Worm (Caenorhabditis elegans) whole organism, L4/young adult: ENCODE data around the gene F35D2.2.

ENCODE experiments used
- W03F9.2 ChIP-seq: fragments of 150-350 bp; optimal IDR thresholded peaks from 2 replicates; lab custom pipeline; 2014; ENCODE audit warnings: missing biosample characterization, missing genetic modification characterization
- dao-5 ChIP-seq: sonication (generic microtip); optimal IDR thresholded peaks from 2 replicates; lab custom pipeline; 2016; ENCODE audit warnings: missing genotype, missing genetic modification characterization, moderate library complexity, missing compliant biosample characterization
- him-1 ChIP-seq: sonication (generic microtip); optimal IDR thresholded peaks from 2 replicates; lab custom pipeline; 2016; ENCODE audit warnings: missing genotype, missing genetic modification reagents, missing genetic modification characterization, missing compliant biosample characterization

F35D2.2 gene

DNA sequence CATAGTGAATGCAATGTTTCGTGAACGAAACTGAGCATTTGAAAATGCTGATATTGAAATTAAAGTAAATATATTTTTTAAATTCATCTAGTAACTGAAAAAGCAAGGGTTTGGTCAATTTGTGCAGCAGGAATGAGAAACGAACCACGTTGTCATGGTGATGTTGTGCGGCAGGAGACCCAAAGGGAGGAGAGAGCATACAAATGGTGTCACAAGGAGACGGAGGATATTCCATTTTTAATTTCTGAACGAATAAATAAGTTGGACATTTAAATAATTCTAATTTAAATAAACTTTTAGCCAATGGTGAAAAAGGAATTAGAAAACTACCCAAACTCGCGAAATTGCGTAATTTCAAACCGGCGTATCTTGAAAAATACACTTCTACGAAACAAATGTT is 9.3 kb downstream of the F35D2.2 start, which contains the start of gene mks-3:
Gene mks-3, minus strand, starts transcription at position 101 of the 400 bp plus-strand sequence.
- no peak for TF ChIP-seq dao-5 (tag; lab: Kevin White, UChicago)
- TF ChIP-seq W03F9.2 (tag; lab: Kevin White, UChicago): no peak
- TF ChIP-seq him-1 (tag; lab: Kevin White, UChicago): no peak

DNA sequence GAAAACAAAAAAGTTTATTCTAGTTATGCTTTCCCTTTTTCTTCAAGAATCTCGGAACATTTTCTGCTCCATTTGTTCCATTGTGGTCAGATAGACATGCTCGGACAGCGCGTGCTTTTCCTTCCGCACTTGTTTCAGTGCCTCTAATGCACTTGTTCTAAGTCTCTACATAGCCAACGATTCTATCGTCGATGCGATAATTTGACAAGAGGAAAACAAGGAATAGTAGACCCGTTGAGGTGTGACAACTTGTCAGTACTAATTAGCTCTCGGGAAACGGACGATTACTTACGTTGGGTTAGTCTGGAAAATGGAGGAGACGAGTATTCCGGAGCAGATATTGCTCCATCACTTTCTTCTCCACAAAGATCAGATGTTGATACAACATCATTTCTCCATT is 14.1 kb downstream of the F35D2.2 start:
- no peak for TF ChIP-seq him-1 (tag; lab: Kevin White, UChicago)
- TF ChIP-seq W03F9.2 (tag; lab: Kevin White, UChicago): no peak
- TF ChIP-seq dao-5 (tag; lab: Kevin White, UChicago): no peak

DNA sequence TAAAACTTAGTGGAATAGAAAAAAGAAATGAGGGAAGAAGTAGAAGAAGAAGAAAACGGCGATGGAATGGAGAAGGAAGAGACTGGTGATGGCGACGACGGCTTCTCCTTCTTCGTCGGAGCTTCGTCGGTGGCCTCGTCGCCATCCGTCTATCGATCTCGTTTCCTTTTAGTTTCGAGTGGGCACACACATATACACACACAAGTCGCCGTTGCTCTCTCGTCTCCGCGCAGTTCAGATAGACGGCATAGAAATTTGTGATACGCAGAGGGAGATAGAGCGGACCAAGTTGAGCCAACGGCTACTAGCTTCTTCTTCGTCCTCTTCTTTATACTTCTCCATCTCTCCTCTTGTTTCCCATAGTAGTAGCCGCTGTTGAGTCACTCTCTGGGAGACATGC is 19.0 kb downstream of the F35D2.2 start:
- TF ChIP-seq dao-5 (tag; lab: Kevin White, UChicago) (no peak), W03F9.2 (tag; lab: Kevin White, UChicago) (no peak), him-1 (tag; lab: Kevin White, UChicago) (peak; percentile 21)

DNA sequence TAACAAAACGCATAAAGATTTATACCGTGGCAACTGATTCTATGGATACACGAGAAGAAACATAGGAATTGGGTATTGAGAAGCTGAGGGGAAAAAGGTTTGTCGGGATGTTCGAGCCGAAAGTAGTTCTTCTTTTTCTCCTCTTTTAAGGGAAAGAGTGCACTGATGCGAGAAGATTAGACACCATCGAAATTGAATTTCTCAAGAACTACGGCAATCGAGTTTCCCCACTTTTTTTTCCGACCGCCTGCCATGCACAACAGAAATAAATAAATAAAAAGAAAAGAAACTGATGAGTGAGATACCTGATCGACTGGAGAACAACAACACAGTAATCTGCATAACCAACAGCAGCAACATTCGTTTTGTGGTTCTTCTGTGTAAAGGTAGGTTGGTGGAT is 20.0 kb downstream of the F35D2.2 start:
- no peak for TF ChIP-seq dao-5 (tag; lab: Kevin White, UChicago)
- TF ChIP-seq W03F9.2 (tag; lab: Kevin White, UChicago): no peak
- TF ChIP-seq him-1 (tag; lab: Kevin White, UChicago): no peak

DNA sequence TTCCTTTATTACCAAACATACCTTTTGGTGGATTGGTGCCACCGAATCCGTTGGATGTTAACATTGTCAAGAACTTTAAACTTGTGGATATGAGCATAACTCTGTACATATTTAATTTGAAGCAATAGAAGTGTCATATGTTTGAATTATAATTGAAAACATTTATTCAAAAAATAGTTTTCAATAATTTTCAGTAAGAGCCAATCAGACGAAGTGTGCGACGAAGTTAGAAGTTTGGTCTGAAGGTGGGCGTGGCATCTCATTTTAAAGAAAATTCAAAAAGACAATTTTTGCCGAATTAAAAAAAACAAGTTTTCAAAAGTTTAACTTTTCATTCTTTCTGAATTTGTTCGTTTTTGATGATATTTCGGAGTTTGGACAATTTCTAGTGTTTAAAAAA is 20.6 kb downstream of the F35D2.2 start, which contains the start of gene syd-1:
Gene syd-1, minus strand, starts transcription at position 101 of the 400 bp plus-strand sequence.
- no peak for TF ChIP-seq dao-5 (tag; lab: Kevin White, UChicago)
- no peak for TF ChIP-seq him-1 (tag; lab: Kevin White, UChicago)
- no peak for TF ChIP-seq W03F9.2 (tag; lab: Kevin White, UChicago)

DNA sequence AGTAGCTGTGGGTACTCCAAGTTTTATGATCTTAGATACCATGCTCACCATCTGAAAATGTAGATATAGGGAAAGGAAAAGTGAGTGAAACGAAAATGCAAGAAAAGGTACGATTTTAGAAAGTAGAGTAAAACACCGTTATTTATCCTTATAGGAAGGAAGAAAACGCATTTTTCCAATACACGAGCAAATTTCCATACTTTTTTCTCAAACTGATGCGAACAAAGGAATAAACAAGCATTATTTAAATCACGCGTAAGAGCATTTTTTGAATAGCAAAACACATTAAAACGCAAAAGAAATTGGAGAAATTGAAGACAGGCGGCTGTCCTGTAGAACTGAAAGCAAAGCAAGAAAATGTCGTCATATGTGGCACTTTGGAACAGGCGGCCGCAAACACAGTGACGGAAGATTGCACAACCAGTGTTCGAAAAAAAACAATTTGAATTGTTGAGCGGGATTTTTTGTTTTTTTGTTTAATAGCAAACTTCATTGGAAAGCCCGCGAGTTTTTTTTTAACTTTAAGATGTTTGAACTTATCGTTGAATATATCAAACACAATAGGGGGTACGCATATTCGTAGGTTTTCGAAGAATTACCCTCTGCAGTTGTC is 24.6 kb downstream of the F35D2.2 start, which contains the start of gene pgam-5:
Gene pgam-5, minus strand, starts transcription at position 51 of the 613 bp plus-strand sequence.
- TF ChIP-seq W03F9.2 (tag; lab: Kevin White, UChicago) (no peak), him-1 (tag; lab: Kevin White, UChicago) (no peak), dao-5 (tag; lab: Kevin White, UChicago) (no peak)

DNA sequence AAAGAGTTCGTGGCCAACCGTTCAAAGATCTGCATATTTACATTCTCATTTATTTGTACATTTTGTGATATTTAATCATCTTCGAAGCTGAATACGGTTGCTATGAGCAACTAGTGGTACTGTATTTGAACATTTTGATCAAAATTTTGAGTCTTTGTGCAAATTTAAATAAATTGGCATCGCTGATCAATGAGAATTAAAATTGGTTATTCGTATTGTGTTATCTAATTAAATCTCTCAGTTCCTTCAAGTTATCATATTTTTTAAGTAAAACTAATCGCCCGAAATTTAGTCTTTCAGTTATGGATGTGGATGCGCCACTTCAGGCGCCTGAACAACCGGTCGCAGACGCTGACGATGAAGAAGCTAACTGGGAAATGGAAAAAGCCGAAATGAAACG is 25.1 kb downstream of the F35D2.2 start, which contains the start of gene npp-21:
Gene npp-21, plus strand, starts transcription at position 301 of the 400 bp plus-strand sequence.
- TF ChIP-seq him-1 (tag; lab: Kevin White, UChicago) (no peak), W03F9.2 (tag; lab: Kevin White, UChicago) (no peak), dao-5 (tag; lab: Kevin White, UChicago) (no peak)

DNA sequence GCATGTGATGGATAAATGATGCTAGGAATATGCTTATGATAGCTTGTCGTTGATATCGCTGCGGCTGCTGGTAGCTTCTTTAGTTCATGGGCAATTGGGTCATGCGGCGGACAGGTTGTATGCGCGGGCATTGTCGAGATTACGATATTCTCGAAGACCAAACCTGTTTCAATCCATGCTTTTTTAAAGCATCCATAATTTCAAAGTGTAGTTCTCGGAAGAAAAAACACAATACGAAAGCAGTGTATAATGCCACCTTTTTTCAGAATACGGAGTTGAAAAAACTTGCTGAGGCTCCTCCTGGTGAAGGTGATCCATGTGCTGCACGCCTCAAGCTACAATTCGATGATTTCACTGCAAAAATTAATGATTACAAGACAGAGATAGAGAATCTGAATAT is 31.1 kb downstream of the F35D2.2 start, which contains the start of gene osm-8:
Gene osm-8, minus strand, starts transcription at position 101 of the 400 bp plus-strand sequence.
- no peak for TF ChIP-seq W03F9.2 (tag; lab: Kevin White, UChicago)
- TF ChIP-seq him-1 (tag; lab: Kevin White, UChicago): no peak
- TF ChIP-seq dao-5 (tag; lab: Kevin White, UChicago): no peak

DNA sequence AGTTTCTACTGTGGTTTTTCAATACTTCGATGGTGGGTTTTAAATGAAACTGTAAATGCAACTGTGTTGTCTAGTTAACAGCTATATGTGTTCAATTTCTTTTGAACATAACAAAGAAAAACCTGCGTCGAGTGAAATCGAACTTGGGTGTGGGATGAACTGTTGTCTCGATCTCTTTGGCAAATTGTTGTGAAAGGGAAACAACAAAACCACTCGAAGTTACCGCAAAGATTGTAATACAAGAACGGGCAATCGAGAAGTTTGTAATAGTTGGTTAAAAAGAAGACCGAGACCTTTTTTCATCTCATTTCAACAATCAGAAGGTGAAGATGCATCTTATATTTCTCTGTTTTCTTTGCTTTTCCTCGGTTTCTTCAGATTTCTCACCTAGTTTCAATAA is 33.7 kb downstream of the F35D2.2 start, which contains the start of gene lips-17:
Gene lips-17, plus strand, starts transcription at position 301 of the 400 bp plus-strand sequence.
- no peak for TF ChIP-seq dao-5 (tag; lab: Kevin White, UChicago)

DNA sequence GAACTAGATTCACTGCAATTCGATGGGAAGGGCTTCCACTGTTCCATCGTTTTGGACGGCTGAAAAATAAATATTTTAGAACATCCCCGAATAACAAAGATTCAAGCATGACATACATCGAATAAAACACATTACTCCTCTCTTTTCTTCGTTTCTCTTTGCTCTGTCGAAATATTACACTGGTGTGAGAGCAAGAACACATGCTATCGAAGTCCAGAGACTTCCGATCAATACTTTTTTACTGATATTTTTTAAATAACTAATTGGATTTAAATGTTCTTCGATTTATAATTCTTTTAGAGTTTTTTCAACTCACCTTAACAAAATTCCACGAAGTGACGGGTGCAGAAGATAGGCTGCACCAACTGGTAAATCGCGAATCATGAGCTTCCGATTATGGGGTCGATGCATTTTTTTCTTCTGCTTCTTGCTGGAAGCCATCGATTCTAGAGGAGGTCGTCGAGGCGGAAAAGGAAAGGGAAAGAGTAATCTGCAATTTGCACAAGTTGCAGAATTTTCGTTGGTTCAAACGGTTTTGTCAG is 39.1 kb downstream of the F35D2.2 start, which contains the start of the genes oig-4 and R07G3.7:
Gene oig-4, plus strand, starts transcription at position 301 of the 542 bp plus-strand sequence.
Gene R07G3.7, minus strand, starts transcription at position 492 of the 542 bp plus-strand sequence.
- TF ChIP-seq him-1 (tag; lab: Kevin White, UChicago): no peak
- TF ChIP-seq W03F9.2 (tag; lab: Kevin White, UChicago): no peak
- no peak for TF ChIP-seq dao-5 (tag; lab: Kevin White, UChicago)

DNA sequence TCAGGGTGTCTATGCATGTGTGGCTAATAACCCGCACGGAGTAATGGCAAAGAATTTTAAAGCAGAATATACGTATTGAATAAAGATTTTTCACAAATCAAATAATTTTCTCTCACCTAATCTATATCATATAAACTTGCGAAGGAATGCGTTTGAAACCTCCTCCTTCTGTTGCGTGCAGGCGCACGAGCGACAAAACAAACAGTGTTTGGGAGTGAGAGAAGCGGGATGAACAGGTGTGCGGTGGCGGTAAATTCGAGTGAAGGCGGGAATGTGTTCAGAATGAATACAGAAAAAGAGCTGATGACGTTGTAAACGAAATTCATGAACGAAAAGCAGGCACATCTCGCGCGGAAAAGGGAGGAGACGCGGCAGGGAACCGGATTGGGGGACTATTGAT is 40.1 kb downstream of the F35D2.2 start:
- no peak for TF ChIP-seq dao-5 (tag; lab: Kevin White, UChicago)
- TF ChIP-seq him-1 (tag; lab: Kevin White, UChicago): no peak
- TF ChIP-seq W03F9.2 (tag; lab: Kevin White, UChicago): no peak

DNA sequence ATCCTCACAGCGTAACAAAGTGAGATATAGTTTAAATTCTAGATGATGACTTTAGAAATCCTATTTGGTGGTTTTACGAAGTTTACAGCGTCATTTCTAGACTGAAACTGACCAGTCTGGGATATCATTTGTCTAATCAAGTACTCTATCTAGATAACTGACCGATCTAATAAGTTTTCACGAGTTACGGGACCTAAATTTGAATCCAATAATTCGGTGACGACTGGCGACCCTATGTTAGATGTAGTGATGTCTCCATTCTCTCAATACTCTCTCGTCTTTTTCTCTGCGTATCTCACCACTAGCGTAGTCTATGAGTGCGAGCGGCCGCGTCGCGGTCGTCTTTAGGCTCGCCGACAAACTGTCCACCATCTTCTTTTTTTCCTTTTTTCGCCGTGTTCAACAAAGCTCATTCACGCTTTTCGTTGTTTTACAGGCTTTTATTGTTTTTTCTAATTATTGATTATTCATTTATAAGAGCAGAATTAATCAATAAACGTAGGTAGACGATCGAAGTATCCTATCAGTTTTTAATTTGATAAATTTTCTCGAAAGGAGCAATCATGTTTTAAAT is 41.2 kb downstream of the F35D2.2 start:
- TF ChIP-seq W03F9.2 (tag; lab: Kevin White, UChicago) (no peak), dao-5 (tag; lab: Kevin White, UChicago) (no peak), him-1 (tag; lab: Kevin White, UChicago) (no peak)

DNA sequence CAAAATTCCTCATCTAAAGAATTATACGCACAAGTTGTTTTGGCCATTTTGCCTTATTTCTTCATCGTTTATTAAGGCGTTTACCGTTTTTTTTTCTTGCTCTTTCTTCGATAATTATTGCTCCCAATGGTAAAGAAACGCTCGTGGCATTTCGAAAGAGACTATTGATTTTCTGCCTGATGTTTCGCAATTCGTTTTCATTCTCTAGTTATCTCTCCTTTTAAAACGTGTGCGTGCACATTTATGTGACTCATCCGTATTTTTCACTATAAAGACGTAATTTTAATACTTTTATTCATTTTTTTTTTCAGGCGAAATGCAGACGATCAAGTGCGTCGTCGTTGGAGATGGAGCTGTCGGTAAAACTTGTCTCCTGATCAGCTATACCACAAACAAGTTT is 41.9 kb downstream of the F35D2.2 start, which contains the start of gene cdc-42:
Gene cdc-42, plus strand, starts transcription at position 312 of the 400 bp plus-strand sequence.
- TF ChIP-seq W03F9.2 (tag; lab: Kevin White, UChicago) (no peak), dao-5 (tag; lab: Kevin White, UChicago) (no peak), him-1 (tag; lab: Kevin White, UChicago) (no peak)
